Fruit fly (Drosophila melanogaster) whole organism, embryonic: ENCODE measurements around the gene CG42335.

Experiments used
- CG11560 ChIP-seq: fragments of 200-800 bp; sonication (Bioruptor generic); IDR thresholded peaks from 3 replicates; pipeline ENCODE4 v1.3.6; 2022; ENCODE audit warnings: missing biosample characterization, missing genetic modification characterization
- CG12155 ChIP-seq: fragments of 200-800 bp; sonication (Bioruptor generic); optimal IDR thresholded peaks from 3 replicates; lab custom pipeline; 2016; ENCODE audit warnings: missing biosample characterization, missing genetic modification characterization
- CG1233 ChIP-seq: fragments of 200-800 bp; sonication (Bioruptor generic); optimal IDR thresholded peaks from 4 replicates; lab custom pipeline; 2018; ENCODE audit warnings: missing biosample characterization, mild to moderate bottlenecking, missing genetic modification characterization
- CG14710 ChIP-seq: fragments of 200-800 bp; sonication (Bioruptor generic); optimal IDR thresholded peaks from 3 replicates; lab custom pipeline; 2019; ENCODE audit warnings: missing biosample characterization, mild to moderate bottlenecking, missing genetic modification characterization, moderate library complexity
- CG1603 ChIP-seq: fragments of 200-800 bp; sonication (Bioruptor generic); optimal IDR thresholded peaks from 2 replicates; lab custom pipeline; 2019; ENCODE audit warnings: missing biosample characterization, mild to moderate bottlenecking, missing genetic modification characterization, moderate library complexity
- CG17359 ChIP-seq: fragments of 200-800 bp; sonication (Bioruptor generic); optimal IDR thresholded peaks from 3 replicates; lab custom pipeline; 2018; ENCODE audit warnings: missing biosample characterization, mild to moderate bottlenecking, missing genetic modification characterization, moderate library complexity
- CG2678 ChIP-seq: fragments of 200-800 bp; sonication (Bioruptor generic); optimal IDR thresholded peaks from 3 replicates; lab custom pipeline; 2019; ENCODE audit warnings: missing biosample characterization, mild to moderate bottlenecking, missing genetic modification characterization, moderate library complexity
- CG31224 ChIP-seq: fragments of 200-800 bp; sonication (Bioruptor generic); IDR thresholded peaks from 2 replicates; pipeline ENCODE4 v1.3.6; 2022; ENCODE audit warnings: missing biosample characterization, missing genetic modification characterization
- CG34224 ChIP-seq: fragments of 200-800 bp; sonication (Bioruptor generic); IDR thresholded peaks from 3 replicates; pipeline ENCODE4 v1.3.6; 2022; ENCODE audit warnings: missing biosample characterization, missing genetic modification characterization; ENCODE audit not compliant: partially characterized antibody
- CG5180 ChIP-seq: fragments of 200-800 bp; sonication (Bioruptor generic); optimal IDR thresholded peaks from 3 replicates; lab custom pipeline; 2017; ENCODE audit warnings: missing biosample characterization, missing genetic modification characterization, mild to moderate bottlenecking, moderate library complexity, missing genetic modification reagents
- CG6683 ChIP-seq: fragments of 200-800 bp; sonication (Bioruptor generic); optimal IDR thresholded peaks from 2 replicates; lab custom pipeline; 2017; ENCODE audit warnings: missing biosample characterization, mild to moderate bottlenecking, missing genetic modification characterization, missing genetic modification reagents
- CG7271 ChIP-seq: fragments of 200-800 bp; sonication (Bioruptor generic); optimal IDR thresholded peaks from 2 replicates; lab custom pipeline; 2018; ENCODE audit warnings: missing biosample characterization, mild to moderate bottlenecking, missing genetic modification characterization, moderate library complexity
- CG8478 ChIP-seq: fragments of >200 bp; optimal IDR thresholded peaks from 2 replicates; lab custom pipeline; 2018
- CG8765 ChIP-seq: fragments of 200-800 bp; sonication (Bioruptor generic); IDR thresholded peaks from 2 replicates; pipeline ENCODE4 v1.3.6; 2022; ENCODE audit warnings: missing biosample characterization, missing genetic modification characterization
- CG8944 ChIP-seq: fragments of 200-800 bp; sonication (Bioruptor generic); optimal IDR thresholded peaks from 3 replicates; lab custom pipeline; 2016; ENCODE audit warnings: missing biosample characterization, missing genetic modification characterization
- CG9609 ChIP-seq: fragments of 200-800 bp; sonication (Bioruptor generic); optimal IDR thresholded peaks from 3 replicates; lab custom pipeline; 2016; ENCODE audit warnings: missing biosample characterization, missing genetic modification characterization
- CG9817 ChIP-seq: fragments of 200-800 bp; sonication (Bioruptor generic); optimal IDR thresholded peaks from 2 replicates; lab custom pipeline; 2018; ENCODE audit warnings: missing biosample characterization, mild to moderate bottlenecking, missing genetic modification characterization, moderate library complexity
- CG9932 ChIP-seq: fragments of 200-800 bp; sonication (Bioruptor generic); IDR thresholded peaks from 2 replicates; pipeline ENCODE4 v1.3.6; 2022; ENCODE audit warnings: missing biosample characterization, missing genetic modification characterization
- CrebB ChIP-seq: fragments of 200-800 bp; sonication (Bioruptor generic); optimal IDR thresholded peaks from 3 replicates; lab custom pipeline; 2018; ENCODE audit warnings: missing biosample characterization, mild to moderate bottlenecking, missing genetic modification characterization
- D19B ChIP-seq: fragments of 200-800 bp; sonication (Bioruptor generic); optimal IDR thresholded peaks from 2 replicates; lab custom pipeline; 2017; ENCODE audit warnings: missing biosample characterization, mild to moderate bottlenecking, missing genetic modification characterization
- Dad ChIP-seq: fragments of 200-800 bp; sonication (Bioruptor generic); optimal IDR thresholded peaks from 3 replicates; lab custom pipeline; 2016; ENCODE audit warnings: missing biosample characterization, missing genetic modification characterization
- Dref ChIP-seq: fragments of 200-800 bp; sonication (Bioruptor generic); IDR thresholded peaks from 2 replicates; pipeline ENCODE4 v1.3.6; 2022; ENCODE audit warnings: missing biosample characterization, missing genetic modification characterization
- H2.0 ChIP-seq: fragments of 200-800 bp; sonication (Bioruptor generic); IDR thresholded peaks from 2 replicates; pipeline ENCODE4 v1.3.6; 2022; ENCODE audit warnings: missing biosample characterization, missing genetic modification characterization
- Hr39 ChIP-seq: fragments of >200 bp; optimal IDR thresholded peaks from 2 replicates; lab custom pipeline; 2017
- Hr51 ChIP-seq, 2 experiments: fragments of 200-800 bp; sonication (Bioruptor generic); optimal IDR thresholded peaks; 2 replicates in 1 of 2; 3 replicates in 1 of 2; lab custom pipeline; 2016 to 2018; ENCODE audit warnings: missing biosample characterization in 2 of 2, missing genetic modification characterization in 2 of 2, mild to moderate bottlenecking in 1 of 2, moderate library complexity in 1 of 2
- Lim3 ChIP-seq: fragments of 200-800 bp; sonication (Bioruptor generic); IDR thresholded peaks from 2 replicates; pipeline ENCODE4 v1.3.6; 2022; ENCODE audit warnings: missing biosample characterization, missing genetic modification characterization
- Max ChIP-seq: fragments of 200-800 bp; sonication (Bioruptor generic); optimal IDR thresholded peaks from 2 replicates; lab custom pipeline; 2016; ENCODE audit warnings: missing biosample characterization, mild to moderate bottlenecking, missing genetic modification characterization
- Mes4 ChIP-seq: fragments of 200-800 bp; sonication (Bioruptor generic); optimal IDR thresholded peaks from 2 replicates; lab custom pipeline; 2016; ENCODE audit warnings: missing biosample characterization, missing genetic modification characterization
- NC2β ChIP-seq: fragments of 200-800 bp; sonication (Bioruptor generic); optimal IDR thresholded peaks from 2 replicates; lab custom pipeline; 2016; ENCODE audit warnings: missing biosample characterization, missing genetic modification characterization
- NFAT ChIP-seq: fragments of 200-800 bp; sonication (Bioruptor generic); IDR thresholded peaks from 2 replicates; pipeline ENCODE4 v1.3.6; 2022; ENCODE audit warnings: missing biosample characterization, missing genetic modification characterization
- Side ChIP-seq: fragments of 200-800 bp; sonication (Bioruptor generic); optimal IDR thresholded peaks from 2 replicates; lab custom pipeline; 2016; ENCODE audit warnings: missing biosample characterization, missing genetic modification characterization
- Stat92E ChIP-seq, 3 experiments: fragments of >200 bp in 2 of 3; fragments of 200-800 bp in 1 of 3; sonication (Bioruptor generic) in 1 of 3; optimal IDR thresholded peaks; 2 replicates each; lab custom pipeline; 2017 to 2019; ENCODE audit warnings: missing biosample characterization in 3 of 3, missing genetic modification characterization in 3 of 3, mild to moderate bottlenecking in 1 of 3, moderate library complexity in 1 of 3
- Xrp1 ChIP-seq: fragments of 200-800 bp; sonication (Bioruptor generic); IDR thresholded peaks from 2 replicates; pipeline ENCODE4 v1.3.6; 2022; ENCODE audit warnings: missing biosample characterization, missing genetic modification characterization
- aop ChIP-seq: fragments of 200-800 bp; sonication (Bioruptor generic); IDR thresholded peaks from 2 replicates; pipeline ENCODE4 v1.3.6; 2022; ENCODE audit warnings: missing biosample characterization, missing genetic modification characterization
- ase ChIP-seq: fragments of 200-800 bp; sonication (Bioruptor generic); IDR thresholded peaks from 3 replicates; pipeline ENCODE4 v1.3.6; 2022; ENCODE audit warnings: missing biosample characterization, missing genetic modification characterization
- ewg ChIP-seq: fragments of 200-800 bp; sonication (Bioruptor generic); optimal IDR thresholded peaks from 3 replicates; lab custom pipeline; 2017; ENCODE audit warnings: mild to moderate bottlenecking, missing biosample characterization, missing genetic modification reagents, missing genetic modification characterization
- gce ChIP-seq: fragments of 200-800 bp; sonication (Bioruptor generic); IDR thresholded peaks from 3 replicates; pipeline ENCODE4 v1.3.6; 2022; ENCODE audit warnings: missing biosample characterization, missing genetic modification characterization
- gsb ChIP-seq: fragments of 200-800 bp; sonication (Bioruptor generic); IDR thresholded peaks from 2 replicates; pipeline ENCODE4 v1.3.6; 2022; ENCODE audit warnings: missing biosample characterization, missing genetic modification characterization
- her ChIP-seq: fragments of 200-800 bp; sonication (Bioruptor generic); optimal IDR thresholded peaks from 2 replicates; lab custom pipeline; 2016; ENCODE audit warnings: missing biosample characterization, missing genetic modification characterization
- lab ChIP-seq: fragments of 200-800 bp; sonication (Bioruptor generic); optimal IDR thresholded peaks from 3 replicates; lab custom pipeline; 2017; ENCODE audit warnings: missing biosample characterization, missing genetic modification characterization, mild to moderate bottlenecking, moderate library complexity, missing genetic modification reagents
- pb ChIP-seq: fragments of 200-800 bp; sonication (Bioruptor generic); optimal IDR thresholded peaks from 3 replicates; lab custom pipeline; 2016; ENCODE audit warnings: missing biosample characterization, missing genetic modification characterization
- ro ChIP-seq: fragments of 200-800 bp; sonication (Bioruptor generic); IDR thresholded peaks from 2 replicates; pipeline ENCODE4 v1.3.6; 2022; ENCODE audit warnings: missing biosample characterization, missing genetic modification characterization
- so ChIP-seq: fragments of 200-800 bp; sonication (Bioruptor generic); IDR thresholded peaks from 3 replicates; pipeline ENCODE4 v1.3.6; 2022; ENCODE audit warnings: missing biosample characterization, missing genetic modification characterization
- tll ChIP-seq, 2 experiments: fragments of 200-800 bp in 1 of 2; fragments of >200 bp in 1 of 2; sonication (Bioruptor generic) in 1 of 2; optimal IDR thresholded peaks; 2 replicates each; lab custom pipeline; 2017 to 2019; ENCODE audit warnings: missing biosample characterization in 2 of 2, missing genetic modification characterization in 2 of 2, mild to moderate bottlenecking in 1 of 2, moderate library complexity in 1 of 2
- unc-4 ChIP-seq: fragments of 200-800 bp; sonication (Bioruptor generic); IDR thresholded peaks from 2 replicates; pipeline ENCODE4 v1.3.6; 2022; ENCODE audit warnings: missing biosample characterization, missing genetic modification characterization; ENCODE audit not compliant: partially characterized antibody
- wdn ChIP-seq: fragments of 200-800 bp; sonication (Bioruptor generic); IDR thresholded peaks from 2 replicates; pipeline ENCODE4 v1.3.6; 2022; ENCODE audit warnings: missing biosample characterization, missing genetic modification characterization
- zf30C ChIP-seq: fragments of 200-800 bp; sonication (Bioruptor generic); optimal IDR thresholded peaks from 3 replicates; lab custom pipeline; 2018; ENCODE audit warnings: missing biosample characterization, mild to moderate bottlenecking, missing genetic modification characterization

Gene CG42335

dm6 chr3R:21777660-21778059, 19.1 kb downstream of the CG42335 start, which contains the start of gene Polr1H (continued):
- TF ChIP-seq CG5180 (GFP tag; lab: Kevin White, UChicago) (no peak), Lim3 (GFP tag; lab: Robert Waterston, UW) (no peak), her (GFP tag; lab: Kevin White, UChicago) (no peak), CG17359 (tag; lab: Kevin White, UChicago) (no peak), lab (GFP tag; lab: Kevin White, UChicago) (no peak), gce (no peak), CG9817 (tag; lab: Kevin White, UChicago) (no peak), CG12155 (GFP tag; lab: Kevin White, UChicago) (no peak), aop (GFP tag; lab: Robert Waterston, UW) (no peak), CG1233 (GFP tag; lab: Kevin White, UChicago) (no peak), CG8478 (lab: Kevin White, UChicago) (no peak), Max (GFP tag; lab: Kevin White, UChicago) (peak; percentile 87), ro (GFP tag; lab: Robert Waterston, UW) (no peak), pb (no peak), CG2678 (tag; lab: Kevin White, UChicago) (no peak), Dref (no peak), wdn (GFP tag; lab: Robert Waterston, UW) (no peak), CrebB (tag; lab: Kevin White, UChicago) (no peak), Stat92E (GFP tag; optimal IDR thresholded peaks at IDR 0.05; lab: Kevin White, UChicago) (peak in 1 of 3 experiments; percentile 62), CG11560 (tag; lab: Robert Waterston, UW) (no peak), tll (GFP tag; optimal IDR thresholded peaks at IDR 0.05; lab: Kevin White, UChicago) (no peak), so (GFP tag; lab: Robert Waterston, UW) (no peak), CG14710 (tag; lab: Kevin White, UChicago) (peak; percentile 42), CG34224 (no peak), CG9609 (GFP tag; lab: Kevin White, UChicago) (no peak), zf30C (GFP tag; lab: Kevin White, UChicago) (no peak), CG9932 (GFP tag; lab: Robert Waterston, UW) (no peak), ase (GFP tag; lab: Robert Waterston, UW) (no peak), CG8944 (GFP tag; lab: Kevin White, UChicago) (no peak), CG7271 (tag; lab: Kevin White, UChicago) (no peak), Hr51 (GFP tag; optimal IDR thresholded peaks at IDR 0.05; lab: Kevin White, UChicago) (no peak), D19B (no peak), ewg (GFP tag; lab: Kevin White, UChicago) (no peak), H2.0 (GFP tag; lab: Robert Waterston, UW) (no peak), Hr39 (lab: Kevin White, UChicago) (no peak), Mes4 (no peak), CG1603 (tag; lab: Kevin White, UChicago) (no peak), NC2β (GFP tag; lab: Kevin White, UChicago) (no peak), Xrp1 (GFP tag; lab: Robert Waterston, UW) (no peak), Side (GFP tag; lab: Kevin White, UChicago) (no peak), CG6683 (no peak), CG8765 (no peak), Dad (GFP tag; lab: Kevin White, UChicago) (no peak), CG31224 (no peak), NFAT (GFP tag; lab: Robert Waterston, UW) (no peak), gsb (GFP tag; lab: Robert Waterston, UW) (no peak), unc-4 (GFP tag; lab: Robert Waterston, UW) (no peak)
- TF ChIP-seq, all 482 proteins: peak for 39
